Worm (Caenorhabditis elegans): ENCODE data around the gene nlp-36.

- TF ChIP-seq lin-13 (tag; optimal IDR thresholded peaks at IDR 0.05): no peak
- no peak for TF ChIP-seq pha-4 (tag; optimal IDR thresholded peaks at IDR 0.05)
- TF ChIP-seq hlh-1 (tag; optimal IDR thresholded peaks at IDR 0.05): no peak
Observed at ce11 chrIII:9450933-9451332, 37.6 kb upstream of the nlp-36 start.

Measured in whole organism, mixed stage, embryonic.